Fruit fly (Drosophila melanogaster) whole organism: ENCODE results near the gene scpr-C.

Experiments used
- EcR ChIP-seq, 2 experiments: fragments of >200 bp; optimal IDR thresholded peaks; 2 replicates each; lab custom pipeline; 2017; ENCODE audit warnings: missing biosample characterization in 2 of 2, missing genetic modification characterization in 2 of 2, missing genetic modification reagents in 2 of 2
- psq ChIP-seq: fragments of >200 bp; optimal IDR thresholded peaks from 2 replicates; lab custom pipeline; 2017

dm6 chr3R:11198062-11198472 is 27.3 kb upstream of the scpr-C start:
- TF ChIP-seq psq (lab: Kevin White, UChicago): no peak
- peak in 1 of 2 experiments; percentile 1 for TF ChIP-seq EcR (GFP tag; optimal IDR thresholded peaks at IDR 0.05; lab: Kevin White, UChicago)
